Fruit fly (Drosophila melanogaster): ENCODE data around the gene aly.
A peak's percentile ranks its signal among the peaks of the same experiment; 100 is the strongest.

The aly gene

dm6 chr3L:3034779-3035643 is 8.7 kb upstream of the aly start, which contains the start of gene CG2162 (continued):
- TF ChIP-seq Lhr (GFP tag; optimal IDR thresholded peaks at IDR 0.05) = no peak
- TF ChIP-seq CG31365 (tag; optimal IDR thresholded peaks at IDR 0.05) = no peak
- peak; percentile 34; the same call in 1 of the 2 replicates for TF ChIP-seq unc-4 (GFP tag; IDR thresholded peaks at IDR 0.05; ENCODE audit: partially characterized antibody)
- no peak for TF ChIP-seq Lim3 (GFP tag; IDR thresholded peaks at IDR 0.05)
- no peak for TF ChIP-seq stc (GFP tag; IDR thresholded peaks at IDR 0.05)
- TF ChIP-seq CG15514 (GFP tag; optimal IDR thresholded peaks at IDR 0.05) = peak; percentile 28
- TF ChIP-seq nmo (GFP tag; optimal IDR thresholded peaks at IDR 0.05) = peak; percentile 0
- no peak for TF ChIP-seq Dip3 (GFP tag; optimal IDR thresholded peaks at IDR 0.05)
- no peak for TF ChIP-seq Tbp (GFP tag; optimal IDR thresholded peaks at IDR 0.05)
- peak; percentile 31 for TF ChIP-seq Sry-δ (GFP tag; optimal IDR thresholded peaks at IDR 0.05)
- peak; percentile 27 for TF ChIP-seq Myb (GFP tag; optimal IDR thresholded peaks at IDR 0.05)
- no peak for TF ChIP-seq vfl (GFP tag; optimal IDR thresholded peaks at IDR 0.05)
- no peak for TF ChIP-seq Rfx (GFP tag; IDR thresholded peaks at IDR 0.05)
- TF ChIP-seq hkb (optimal IDR thresholded peaks at IDR 0.05) = no peak
- TF ChIP-seq hkb (GFP tag; IDR thresholded peaks at IDR 0.05) = no peak
- TF ChIP-seq kah (GFP tag; optimal IDR thresholded peaks at IDR 0.05) = no peak
- TF ChIP-seq Hey (tag; optimal IDR thresholded peaks at IDR 0.05) = peak; percentile 60
- no peak for TF ChIP-seq CG6175 (GFP tag; IDR thresholded peaks at IDR 0.05)
- peak; percentile 48 for TF ChIP-seq amos (GFP tag; IDR thresholded peaks at IDR 0.05; ENCODE audit: partially characterized antibody)
- TF ChIP-seq Sry-β (GFP tag; optimal IDR thresholded peaks at IDR 0.05) = no peak
- TF ChIP-seq gro (GFP tag; optimal IDR thresholded peaks at IDR 0.05) = peak; percentile 34
- no peak for TF ChIP-seq CG4282 (GFP tag; optimal IDR thresholded peaks at IDR 0.05)
- peak; percentile 7 for TF ChIP-seq CG12659 (GFP tag; optimal IDR thresholded peaks at IDR 0.05)
- TF ChIP-seq CG9797 (GFP tag; optimal IDR thresholded peaks at IDR 0.05) = peak; percentile 61
- TF ChIP-seq CG16863 (GFP tag; optimal IDR thresholded peaks at IDR 0.05) = no peak
- TF ChIP-seq CG3995 (GFP tag; optimal IDR thresholded peaks at IDR 0.05) = peak; percentile 1
- TF ChIP-seq CG10543 (GFP tag; optimal IDR thresholded peaks at IDR 0.05) = peak; percentile 4
- no peak for TF ChIP-seq Oaz (GFP tag; IDR thresholded peaks at IDR 0.05)
- TF ChIP-seq Trl (optimal IDR thresholded peaks at IDR 0.05) = peak; percentile 27 to 73
- TF ChIP-seq Trl (GFP tag; optimal IDR thresholded peaks at IDR 0.05) = no peak
- TF ChIP-seq pan (optimal IDR thresholded peaks at IDR 0.05) = no peak
- no peak for TF ChIP-seq pan (GFP tag; optimal IDR thresholded peaks at IDR 0.05 in 1 of 2, IDR thresholded peaks at IDR 0.05 in 1 of 2)
- TF ChIP-seq Med (GFP tag) = peak; percentile 56
- no peak for TF ChIP-seq CG4404 (GFP tag; IDR thresholded peaks at IDR 0.05)
- peak; percentile 12 for TF ChIP-seq YL-1 (GFP tag; optimal IDR thresholded peaks at IDR 0.05)
- TF ChIP-seq da (GFP tag; optimal IDR thresholded peaks at IDR 0.05) = no peak
- TF ChIP-seq inv (GFP tag; IDR thresholded peaks at IDR 0.05; ENCODE audit: partially characterized antibody) = no peak
- TF ChIP-seq CG12769 (tag; optimal IDR thresholded peaks at IDR 0.05) = no peak
- TF ChIP-seq Aef1 (GFP tag; IDR thresholded peaks at IDR 0.05) = peak; percentile 57
- TF ChIP-seq ERR (GFP tag; optimal IDR thresholded peaks at IDR 0.05) = no peak
- TF ChIP-seq sima (GFP tag; optimal IDR thresholded peaks at IDR 0.05) = no peak
- TF ChIP-seq Dp (GFP tag; optimal IDR thresholded peaks at IDR 0.05) = peak; percentile 88
- TF ChIP-seq zfh2 (GFP tag; optimal IDR thresholded peaks at IDR 0.05) = no peak
- TF ChIP-seq gfzf (GFP tag; optimal IDR thresholded peaks at IDR 0.05) = peak; percentile 84
- no peak for TF ChIP-seq ken (GFP tag; IDR thresholded peaks at IDR 0.05)
- no peak for TF ChIP-seq CG11247 (GFP tag; IDR thresholded peaks at IDR 0.05)
- TF ChIP-seq CG6272 (GFP tag; IDR thresholded peaks at IDR 0.05) = no peak
- TF ChIP-seq CG10147 (GFP tag; optimal IDR thresholded peaks at IDR 0.05) = peak; percentile 36
- no peak for TF ChIP-seq CG1024 (GFP tag; IDR thresholded peaks at IDR 0.05)
- TF ChIP-seq CG8478 (optimal IDR thresholded peaks at IDR 0.05) = peak; percentile 89
- no peak for TF ChIP-seq Elba2 (GFP tag; optimal IDR thresholded peaks at IDR 0.05)

Data from whole organism, embryonic.